Worm (Caenorhabditis elegans) whole organism, mixed stage, embryonic: ENCODE results near the gene ctps-1.

Experiments used
- lsy-2 ChIP-seq: fragments of 150-350 bp; optimal IDR thresholded peaks from 2 replicates; lab custom pipeline; 2014; ENCODE audit warnings: missing biosample characterization, missing genetic modification characterization
- mep-1 ChIP-seq: fragments of 150-350 bp; optimal IDR thresholded peaks from 2 replicates; lab custom pipeline; 2017; ENCODE audit warnings: missing biosample characterization, missing genetic modification reagents, missing genetic modification characterization, inconsistent platforms
- mls-2 ChIP-seq: sonication (generic microtip); optimal IDR thresholded peaks from 2 replicates; lab custom pipeline; 2016; ENCODE audit warnings: mild to moderate bottlenecking, missing genetic modification characterization, moderate library complexity, missing compliant biosample characterization
- nhr-2 ChIP-seq: fragments of 150-350 bp; optimal IDR thresholded peaks from 2 replicates; lab custom pipeline; 2014; ENCODE audit warnings: missing biosample characterization, missing genetic modification characterization
- nhr-28 ChIP-seq: fragments of 150-350 bp; optimal IDR thresholded peaks from 2 replicates; lab custom pipeline; 2014; ENCODE audit warnings: missing biosample characterization, missing genetic modification characterization
- nhr-76 ChIP-seq: sonication (generic microtip); optimal IDR thresholded peaks from 2 replicates; lab custom pipeline; 2017; ENCODE audit warnings: missing biosample characterization, missing genetic modification characterization
- pha-4 ChIP-seq: fragments of 150-350 bp; optimal IDR thresholded peaks from 2 replicates; lab custom pipeline; 2018; ENCODE audit warnings: missing biosample characterization, missing genetic modification reagents, missing genetic modification characterization
- sem-2 ChIP-seq: fragments of 200-800 bp; sonication (Bioruptor generic); optimal IDR thresholded peaks from 2 replicates; lab custom pipeline; 2018; ENCODE audit warnings: mild to moderate bottlenecking, missing genetic modification characterization, missing compliant biosample characterization
- sptf-1 ChIP-seq: sonication (generic microtip); optimal IDR thresholded peaks from 2 replicates; lab custom pipeline; 2017; ENCODE audit warnings: mild to moderate bottlenecking, missing genetic modification characterization, moderate library complexity, missing compliant biosample characterization
- unc-39 ChIP-seq: fragments of 150-350 bp; optimal IDR thresholded peaks from 2 replicates; lab custom pipeline; 2014; ENCODE audit warnings: missing biosample characterization, missing genetic modification characterization
- unc-62 ChIP-seq: fragments of 150-350 bp; optimal IDR thresholded peaks from 2 replicates; lab custom pipeline; 2014; ENCODE audit warnings: missing biosample characterization, missing genetic modification reagents, missing genetic modification characterization

ce11 chrV:16832865-16833264 is 38.2 kb downstream of the ctps-1 start, which contains the start of gene phy-3:
- TF ChIP-seq unc-62 (GFP tag; lab: Kevin White, UChicago) (no peak), pha-4 (no peak), nhr-76 (tag; lab: Kevin White, UChicago) (no peak), sem-2 (GFP tag; lab: Kevin White, UChicago) (no peak), lsy-2 (no peak), nhr-28 (tag; lab: Kevin White, UChicago) (no peak), mls-2 (tag; lab: Kevin White, UChicago) (no peak), unc-39 (tag; lab: Kevin White, UChicago) (no peak), nhr-2 (tag; lab: Kevin White, UChicago) (no peak), mep-1 (no peak), sptf-1 (tag; lab: Kevin White, UChicago) (no peak)
